Worm (Caenorhabditis elegans) whole organism, L1 larva: Measurements from ENCODE around the gene sdz-32.

Experiments
- C04F5.9 ChIP-seq: sonication (generic microtip); optimal IDR thresholded peaks from 2 replicates; lab custom pipeline; 2016; ENCODE audit warnings: missing genetic modification characterization, missing compliant biosample characterization
- aha-1 ChIP-seq: fragments of 150-350 bp; optimal IDR thresholded peaks from 2 replicates; lab custom pipeline; 2014; ENCODE audit warnings: missing biosample characterization, missing genetic modification characterization
- aly-2 ChIP-seq: fragments of 150-350 bp; optimal IDR thresholded peaks from 2 replicates; lab custom pipeline; 2014; ENCODE audit warnings: missing biosample characterization, missing genetic modification characterization
- blmp-1 ChIP-seq: fragments of 150-350 bp; optimal IDR thresholded peaks from 2 replicates; lab custom pipeline; 2014; ENCODE audit warnings: missing biosample characterization, missing genetic modification characterization
- ceh-8 ChIP-seq: fragments of 200-800 bp; sonication (Bioruptor generic); optimal IDR thresholded peaks from 2 replicates; lab custom pipeline; 2018; ENCODE audit warnings: mild to moderate bottlenecking, missing genetic modification characterization, moderate library complexity, missing compliant biosample characterization
- ceh-82 ChIP-seq, 3 experiments: fragments of 150-350 bp in 1 of 3; sonication (generic microtip) in 2 of 3; optimal IDR thresholded peaks; 2 replicates each; lab custom pipeline; 2014 to 2017; ENCODE audit warnings: missing biosample characterization in 3 of 3, missing genetic modification characterization in 3 of 3
- ceh-88 ChIP-seq: fragments of 200-800 bp; sonication (Bioruptor generic); IDR thresholded peaks from 2 replicates; pipeline ENCODE4 v1.3.6; 2022; ENCODE audit warnings: missing genetic modification characterization, missing compliant biosample characterization
- dpl-1 ChIP-seq, 3 experiments: fragments of 150-350 bp in 2 of 3; sonication (generic microtip) in 1 of 3; optimal IDR thresholded peaks; 2 replicates each; lab custom pipeline; 2014 to 2017; ENCODE audit warnings: missing biosample characterization in 3 of 3, missing genetic modification characterization in 3 of 3, missing genetic modification reagents in 3 of 3
- efl-1 ChIP-seq, 4 experiments: fragments of 150-350 bp; optimal IDR thresholded peaks in 3 of 4; peaks in 1 of 4; 1 replicate in 1 of 4; 2 replicates in 3 of 4; lab custom pipeline; 2014; ENCODE audit warnings: missing biosample characterization in 2 of 4, missing genetic modification characterization in 2 of 4, missing genetic modification reagents in 2 of 4
- efl-3 ChIP-seq: fragments of 200-800 bp; sonication (Bioruptor generic); optimal IDR thresholded peaks from 2 replicates; lab custom pipeline; 2018; ENCODE audit warnings: mild to moderate bottlenecking, missing genetic modification characterization, missing compliant biosample characterization
- elt-2 ChIP-seq: sonication (generic microtip); optimal IDR thresholded peaks from 2 replicates; lab custom pipeline; 2016; ENCODE audit warnings: missing genetic modification characterization, mild to moderate bottlenecking, inconsistent platforms, missing compliant biosample characterization, missing genetic modification reagents
- elt-3 ChIP-seq, 6 experiments: fragments of 150-350 bp in 1 of 6; sonication (generic microtip); optimal IDR thresholded peaks; 2 replicates each; lab custom pipeline; 2017 to 2018; ENCODE audit warnings: missing biosample characterization in 6 of 6, missing genetic modification characterization in 6 of 6, inconsistent platforms in 1 of 6
- ets-5 ChIP-seq: fragments of 200-800 bp; sonication (Bioruptor generic); IDR thresholded peaks from 2 replicates; pipeline ENCODE4 v1.3.6; 2022; ENCODE audit warnings: missing genetic modification characterization, missing compliant biosample characterization
- fkh-10 ChIP-seq: sonication (generic microtip); optimal IDR thresholded peaks from 2 replicates; lab custom pipeline; 2017; ENCODE audit warnings: missing biosample characterization, missing genetic modification reagents, missing genetic modification characterization
- grh-1 ChIP-seq: fragments of 200-800 bp; sonication (Bioruptor generic); IDR thresholded peaks from 2 replicates; pipeline ENCODE4 v1.3.6; 2022; ENCODE audit warnings: missing genetic modification reagents, missing genetic modification characterization, missing compliant biosample characterization
- hlh-17 ChIP-seq: fragments of 200-800 bp; sonication (Bioruptor generic); optimal IDR thresholded peaks from 2 replicates; lab custom pipeline; 2018; ENCODE audit warnings: missing genetic modification characterization, mild to moderate bottlenecking, missing compliant biosample characterization, moderate library complexity, borderline replicate concordance
- irx-1 ChIP-seq: sonication (generic microtip); optimal IDR thresholded peaks from 2 replicates; lab custom pipeline; 2016; ENCODE audit warnings: missing genetic modification characterization, missing compliant biosample characterization
- jun-1 ChIP-seq: fragments of 150-350 bp; optimal IDR thresholded peaks from 2 replicates; lab custom pipeline; 2014; ENCODE audit warnings: missing biosample characterization, missing genetic modification reagents, missing genetic modification characterization
- lin-14 ChIP-seq: fragments of 200-800 bp; sonication (Bioruptor generic); optimal IDR thresholded peaks from 2 replicates; lab custom pipeline; 2018; ENCODE audit warnings: mild to moderate bottlenecking, missing genetic modification characterization, moderate library complexity, missing compliant biosample characterization
- lin-35 ChIP-seq, 2 experiments: fragments of 150-350 bp; optimal IDR thresholded peaks; 2 replicates each; lab custom pipeline; 2014; ENCODE audit warnings: missing biosample characterization in 2 of 2, missing genetic modification characterization in 2 of 2, missing genetic modification reagents in 2 of 2
- lin-39 ChIP-seq: fragments of 150-350 bp; optimal IDR thresholded peaks from 2 replicates; lab custom pipeline; 2014; ENCODE audit warnings: missing biosample characterization, missing genetic modification reagents, missing genetic modification characterization
- mep-1 ChIP-seq: fragments of 150-350 bp; optimal IDR thresholded peaks from 2 replicates; lab custom pipeline; 2014; ENCODE audit warnings: missing biosample characterization, missing genetic modification characterization
- nhr-19 ChIP-seq: fragments of 200-800 bp; sonication (Bioruptor generic); conservative IDR thresholded peaks from 2 replicates; pipeline ENCODE4 v1.3.6; 2022; ENCODE audit warnings: missing genetic modification characterization, missing compliant biosample characterization
- nhr-20 ChIP-seq: sonication (generic microtip); optimal IDR thresholded peaks from 2 replicates; lab custom pipeline; 2016; ENCODE audit warnings: mild to moderate bottlenecking, missing genetic modification characterization, missing compliant biosample characterization
- nhr-237 ChIP-seq: fragments of 150-350 bp; optimal IDR thresholded peaks from 2 replicates; lab custom pipeline; 2014; ENCODE audit warnings: missing biosample characterization, missing genetic modification characterization
- nhr-47 ChIP-seq: sonication (generic microtip); optimal IDR thresholded peaks from 2 replicates; lab custom pipeline; 2016; ENCODE audit warnings: mild to moderate bottlenecking, missing genetic modification characterization, moderate library complexity, missing compliant biosample characterization
- nhr-71 ChIP-seq: sonication (generic microtip); optimal IDR thresholded peaks from 2 replicates; lab custom pipeline; 2016; ENCODE audit warnings: mild to moderate bottlenecking, missing genetic modification characterization, moderate library complexity, missing compliant biosample characterization
- nhr-85 ChIP-seq: sonication (generic microtip); peaks from one replicate; lab custom pipeline; 2016; ENCODE audit warnings: missing genetic modification characterization, inconsistent platforms, missing compliant biosample characterization
- nhr-90 ChIP-seq: sonication (generic microtip); optimal IDR thresholded peaks from 2 replicates; lab custom pipeline; 2016; ENCODE audit warnings: mild to moderate bottlenecking, missing genetic modification characterization, missing compliant biosample characterization; ENCODE audit not compliant: poor library complexity
- pag-3 ChIP-seq: sonication (generic microtip); optimal IDR thresholded peaks from 2 replicates; lab custom pipeline; 2017; ENCODE audit warnings: missing genetic modification characterization, mild to moderate bottlenecking, missing compliant biosample characterization, antibody characterized with exemption, borderline replicate concordance; ENCODE audit not compliant: insufficient read depth
- pqm-1 ChIP-seq: sonication (generic microtip); optimal IDR thresholded peaks from 3 replicates; lab custom pipeline; 2017; ENCODE audit warnings: missing biosample characterization, missing genetic modification characterization
- rnt-1 ChIP-seq: sonication (generic microtip); optimal IDR thresholded peaks from 2 replicates; lab custom pipeline; 2016; ENCODE audit warnings: mild to moderate bottlenecking, missing genetic modification characterization, moderate library complexity, missing compliant biosample characterization
- snu-23 ChIP-seq: sonication (generic microtip); optimal IDR thresholded peaks from 2 replicates; lab custom pipeline; 2016; ENCODE audit warnings: missing genetic modification characterization, missing compliant biosample characterization
- sup-37 ChIP-seq: fragments of 200-800 bp; sonication (Bioruptor generic); optimal IDR thresholded peaks from 2 replicates; lab custom pipeline; 2018; ENCODE audit warnings: mild to moderate bottlenecking, missing genetic modification characterization, missing compliant biosample characterization
- tbx-2 ChIP-seq: sonication (generic microtip); optimal IDR thresholded peaks from 2 replicates; lab custom pipeline; 2016; ENCODE audit warnings: missing genetic modification characterization, missing compliant biosample characterization
- tlp-1 ChIP-seq: fragments of 150-350 bp; optimal IDR thresholded peaks from 2 replicates; lab custom pipeline; 2014; ENCODE audit warnings: missing biosample characterization, missing genetic modification characterization
- unc-130 ChIP-seq: fragments of 150-350 bp; optimal IDR thresholded peaks from 2 replicates; lab custom pipeline; 2017; ENCODE audit warnings: missing biosample characterization, missing genetic modification characterization, inconsistent platforms
- unc-30 ChIP-seq: sonication (generic microtip); optimal IDR thresholded peaks from 2 replicates; lab custom pipeline; 2017; ENCODE audit warnings: missing biosample characterization, missing genetic modification characterization
- xbp-1 ChIP-seq: sonication (generic microtip); optimal IDR thresholded peaks from 2 replicates; lab custom pipeline; 2016; ENCODE audit warnings: missing genetic modification characterization, missing compliant biosample characterization
- zip-4 ChIP-seq: fragments of 200-800 bp; sonication (Bioruptor generic); optimal IDR thresholded peaks from 2 replicates; lab custom pipeline; 2018; ENCODE audit warnings: mild to moderate bottlenecking, missing genetic modification characterization, moderate library complexity, missing compliant biosample characterization

sdz-32 gene

DNA sequence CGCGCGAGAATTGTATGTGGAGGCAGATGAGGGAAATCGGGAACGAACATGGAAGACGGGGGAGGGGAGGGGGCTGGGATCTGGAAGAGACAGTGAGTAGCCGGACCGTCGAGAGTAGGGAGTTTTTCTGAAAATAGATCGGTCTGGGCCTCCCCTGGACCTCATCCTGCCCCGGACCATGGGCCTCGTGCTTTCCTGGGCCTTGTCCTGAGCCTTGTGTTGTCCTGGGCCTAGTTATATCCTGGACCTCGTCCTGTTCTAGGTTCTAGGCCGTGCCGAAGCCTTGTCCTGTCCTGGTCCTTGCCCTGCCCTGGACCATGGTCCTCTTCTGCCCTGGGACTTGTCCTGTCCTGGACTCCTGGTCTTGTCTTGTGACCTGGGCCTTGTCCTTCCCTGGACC lies 36.5 kb upstream of the sdz-32 start:
- TF ChIP-seq irx-1 (tag; lab: Kevin White, UChicago) (no peak), nhr-85 (tag; lab: Kevin White, UChicago) (no peak), zip-4 (GFP tag; lab: Kevin White, UChicago) (no peak), lin-39 (tag; lab: Kevin White, UChicago) (no peak), mep-1 (no peak), hlh-17 (GFP tag; lab: Kevin White, UChicago) (no peak), nhr-19 (GFP tag; lab: Robert Waterston, UW) (no peak), nhr-237 (tag; lab: Kevin White, UChicago) (no peak), C04F5.9 (tag; lab: Kevin White, UChicago) (no peak), elt-3 (tag; optimal IDR thresholded peaks at IDR 0.05; lab: Kevin White, UChicago) (no peak), unc-130 (tag; lab: Kevin White, UChicago) (no peak), efl-3 (no peak), nhr-71 (tag; lab: Kevin White, UChicago) (no peak), pag-3 (no peak)
- TF ChIP-seq, all 84 proteins: peak for 0

DNA sequence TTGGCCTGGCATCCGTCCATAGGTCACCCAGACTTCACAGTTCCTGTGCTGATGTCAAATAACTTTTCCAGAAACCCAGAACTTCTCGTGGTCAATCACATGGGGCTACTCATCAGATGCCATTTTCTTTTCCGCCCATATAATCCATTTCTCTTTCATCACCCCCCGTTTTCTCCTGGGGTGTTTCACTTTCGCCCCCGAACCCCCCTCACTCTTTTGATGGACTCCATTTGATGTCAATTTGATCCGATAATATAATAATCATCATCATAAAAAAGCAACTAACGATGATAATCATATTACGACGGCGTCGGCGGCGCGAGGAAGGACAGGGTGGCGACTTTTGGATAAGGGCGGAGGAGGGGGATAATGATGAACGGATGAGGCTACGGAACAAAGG lies 35.6 kb upstream of the sdz-32 start:
- TF ChIP-seq blmp-1 (tag; lab: Kevin White, UChicago): peak; percentile 90
- no peak for TF ChIP-seq unc-30

DNA sequence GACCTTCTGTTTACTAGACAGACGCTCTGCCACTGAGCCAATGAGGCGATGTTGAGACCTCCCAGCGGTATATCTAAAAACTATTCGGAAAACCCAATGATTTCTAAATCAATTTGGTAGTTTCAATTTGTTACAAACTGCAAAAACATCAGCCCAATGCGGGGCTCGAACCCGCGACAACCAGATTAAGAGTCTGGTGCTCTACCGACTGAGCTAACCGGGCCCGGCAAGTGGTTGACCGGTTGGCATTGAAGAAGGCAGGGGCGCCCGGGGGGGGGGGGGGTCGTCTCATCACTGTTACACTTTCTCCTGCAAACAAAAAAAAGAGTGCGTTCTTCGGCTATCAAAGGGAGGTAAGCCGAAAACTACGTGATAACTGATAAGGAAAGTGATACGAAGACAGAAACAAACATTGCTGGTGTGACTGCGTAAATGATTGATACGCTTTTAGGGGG lies 34.6 kb upstream of the sdz-32 start:
- TF ChIP-seq aha-1: no peak
- TF ChIP-seq nhr-71 (tag; lab: Kevin White, UChicago): peak; percentile 60
- no peak for TF ChIP-seq ceh-8 (GFP tag; lab: Kevin White, UChicago)
- peak; percentile 62 for TF ChIP-seq tlp-1 (tag; lab: Kevin White, UChicago)
- peak; percentile 64 for TF ChIP-seq nhr-47 (tag; lab: Kevin White, UChicago)
- TF ChIP-seq dpl-1 (GFP tag; optimal IDR thresholded peaks at IDR 0.05; lab: Kevin White, UChicago): peak in 1 of 3 experiments; percentile 3
- peak; percentile 97 for TF ChIP-seq elt-2 (tag; lab: Kevin White, UChicago)
- TF ChIP-seq aly-2 (tag; lab: Kevin White, UChicago): no peak
- peak; percentile 66 for TF ChIP-seq blmp-1 (tag; lab: Kevin White, UChicago)
- TF ChIP-seq mep-1: peak; percentile 16
- no peak for TF ChIP-seq ceh-88 (GFP tag; lab: Robert Waterston, UW)
- peak; percentile 38 for TF ChIP-seq snu-23 (GFP tag; lab: Kevin White, UChicago)
- TF ChIP-seq nhr-20 (tag; lab: Kevin White, UChicago): peak; percentile 39
- TF ChIP-seq hlh-17 (GFP tag; lab: Kevin White, UChicago): no peak
- no peak for TF ChIP-seq pag-3
- TF ChIP-seq tbx-2 (tag; lab: Kevin White, UChicago): peak; percentile 22
- no peak for TF ChIP-seq ets-5 (GFP tag; lab: Robert Waterston, UW)
- no peak for TF ChIP-seq efl-3
- TF ChIP-seq rnt-1 (tag; lab: Kevin White, UChicago): peak; percentile 51
- TF ChIP-seq nhr-19 (GFP tag; lab: Robert Waterston, UW): peak; percentile 64
- peak; percentile 4 for TF ChIP-seq xbp-1 (tag; lab: Kevin White, UChicago)
- TF ChIP-seq lin-35 (GFP tag; optimal IDR thresholded peaks at IDR 0.05; lab: Kevin White, UChicago): peak in 1 of 2 experiments; percentile 54
- peak; percentile 75 for TF ChIP-seq nhr-90
- no peak for TF ChIP-seq fkh-10 (GFP tag; lab: Kevin White, UChicago)
- peak in 1 of 3 experiments; percentile 3 for TF ChIP-seq ceh-82 (tag; optimal IDR thresholded peaks at IDR 0.05; lab: Kevin White, UChicago)
- TF ChIP-seq efl-1 (optimal IDR thresholded peaks at IDR 0.05; lab: Kevin White, UChicago): peak in 1 of 2 experiments; percentile 20
- no peak for TF ChIP-seq efl-1 (GFP tag; optimal IDR thresholded peaks at IDR 0.05 in 1 of 2; lab: Kevin White, UChicago)
- peak; percentile 10 for TF ChIP-seq sup-37 (GFP tag; lab: Kevin White, UChicago)
- TF ChIP-seq jun-1 (tag; lab: Kevin White, UChicago): peak; percentile 6
- TF ChIP-seq pqm-1 (tag; lab: Kevin White, UChicago): peak; percentile 43
- TF ChIP-seq nhr-85 (tag; lab: Kevin White, UChicago): peak; percentile 57
- TF ChIP-seq lin-14 (GFP tag; lab: Kevin White, UChicago): peak; percentile 60
- peak in 3 of 6 experiments; percentile 45 to 62 (median 46) for TF ChIP-seq elt-3 (tag; optimal IDR thresholded peaks at IDR 0.05; lab: Kevin White, UChicago)
- 0 out of 2 replicates have a peak, but pooled peaks have one; percentile 6 for TF ChIP-seq grh-1 (GFP tag; lab: Robert Waterston, UW)
- TF ChIP-seq, all 84 proteins: peak for 24
